Worm (Caenorhabditis elegans) whole organism, mixed stage, embryonic: ENCODE results near the gene srh-282.

Experiments
- blmp-1 ChIP-seq: fragments of 150-350 bp; optimal IDR thresholded peaks from 2 replicates; lab custom pipeline; 2014; ENCODE audit warnings: missing biosample characterization, missing genetic modification characterization
- ceh-43 ChIP-seq: fragments of 200-800 bp; sonication (Bioruptor generic); optimal IDR thresholded peaks from 2 replicates; lab custom pipeline; 2018; ENCODE audit warnings: mild to moderate bottlenecking, missing genetic modification characterization, moderate library complexity, missing compliant biosample characterization
- cnd-1 ChIP-seq: fragments of 200-800 bp; sonication (Bioruptor generic); optimal IDR thresholded peaks from 2 replicates; lab custom pipeline; 2018; ENCODE audit warnings: mild to moderate bottlenecking, missing genetic modification characterization, missing compliant biosample characterization
- elt-1 ChIP-seq: sonication (generic microtip); optimal IDR thresholded peaks from 2 replicates; lab custom pipeline; 2017; ENCODE audit warnings: missing genetic modification characterization, mild to moderate bottlenecking, missing compliant biosample characterization, antibody characterized with exemption, moderate library complexity, borderline replicate concordance; ENCODE audit not compliant: insufficient read depth
- lin-13 ChIP-seq: fragments of 150-350 bp; optimal IDR thresholded peaks from 2 replicates; lab custom pipeline; 2014; ENCODE audit warnings: missing biosample characterization, missing genetic modification characterization
- lin-32 ChIP-seq: fragments of 200-800 bp; sonication (Bioruptor generic); optimal IDR thresholded peaks from 2 replicates; lab custom pipeline; 2018; ENCODE audit warnings: mild to moderate bottlenecking, missing genetic modification characterization, missing compliant biosample characterization
- lsy-2 ChIP-seq: fragments of 150-350 bp; optimal IDR thresholded peaks from 2 replicates; lab custom pipeline; 2014; ENCODE audit warnings: missing biosample characterization, missing genetic modification characterization
- nhr-237 ChIP-seq: fragments of 150-350 bp; optimal IDR thresholded peaks from 2 replicates; lab custom pipeline; 2014; ENCODE audit warnings: missing biosample characterization, missing genetic modification characterization
- nhr-28 ChIP-seq: fragments of 150-350 bp; optimal IDR thresholded peaks from 2 replicates; lab custom pipeline; 2014; ENCODE audit warnings: missing biosample characterization, missing genetic modification characterization
- nhr-76 ChIP-seq: sonication (generic microtip); optimal IDR thresholded peaks from 2 replicates; lab custom pipeline; 2017; ENCODE audit warnings: missing biosample characterization, missing genetic modification characterization
- snpc-4 ChIP-seq: fragments of 150-350 bp; optimal IDR thresholded peaks from 2 replicates; lab custom pipeline; 2014; ENCODE audit warnings: missing biosample characterization, missing genetic modification characterization
- unc-62 ChIP-seq: fragments of 150-350 bp; optimal IDR thresholded peaks from 2 replicates; lab custom pipeline; 2014; ENCODE audit warnings: missing biosample characterization, missing genetic modification reagents, missing genetic modification characterization
- zip-8 ChIP-seq: fragments of 150-350 bp; optimal IDR thresholded peaks from 2 replicates; lab custom pipeline; 2014; ENCODE audit warnings: missing biosample characterization, missing genetic modification characterization
- ztf-11 ChIP-seq: fragments of 150-350 bp; optimal IDR thresholded peaks from 2 replicates; lab custom pipeline; 2014; ENCODE audit warnings: missing biosample characterization, missing genetic modification characterization

ce11 chrIV:237350-237749 is 35.8 kb downstream of the srh-282 start, which contains the start of gene ints-13:
- TF ChIP-seq zip-8, result no peak
- TF ChIP-seq nhr-28 (tag; lab: Kevin White, UChicago), result no peak
- no peak for TF ChIP-seq lin-13 (tag; lab: Kevin White, UChicago)
- no peak for TF ChIP-seq lsy-2
- no peak for TF ChIP-seq snpc-4 (tag; lab: Kevin White, UChicago)
- TF ChIP-seq blmp-1 (tag; lab: Kevin White, UChicago), result no peak
- no peak for TF ChIP-seq elt-1 (tag; lab: Kevin White, UChicago)
- no peak for TF ChIP-seq unc-62
- TF ChIP-seq nhr-237 (tag; lab: Kevin White, UChicago), result no peak
- no peak for TF ChIP-seq cnd-1
- TF ChIP-seq lin-32 (GFP tag; lab: Kevin White, UChicago), result no peak
- TF ChIP-seq ztf-11 (tag; lab: Kevin White, UChicago), result no peak
- TF ChIP-seq ceh-43 (GFP tag; lab: Kevin White, UChicago), result no peak
- TF ChIP-seq nhr-76 (tag; lab: Kevin White, UChicago), result no peak
